Worm (Caenorhabditis elegans): ENCODE data around the gene arx-6.

DNA sequence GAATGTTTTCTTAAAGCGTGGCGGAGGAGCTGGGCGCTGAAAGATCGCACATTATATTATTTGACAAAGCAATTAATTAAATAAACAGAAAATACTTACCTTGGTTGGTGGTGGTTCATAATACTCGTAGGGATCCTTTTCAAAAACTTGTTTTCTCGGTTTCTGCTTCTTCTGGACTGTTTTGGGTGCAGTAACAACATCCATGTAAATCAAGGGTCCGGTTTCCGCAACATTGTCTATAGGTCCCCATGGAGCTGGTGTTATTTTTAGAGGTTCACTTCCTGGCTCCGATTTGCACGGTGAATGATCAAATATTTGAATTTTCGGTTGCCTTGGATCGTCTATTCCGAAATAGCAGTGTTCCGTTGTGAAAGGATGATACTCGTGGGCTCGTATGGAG, 45.7 kb downstream of the arx-6 start:
- no peak for TF ChIP-seq nhr-237 (tag; optimal IDR thresholded peaks at IDR 0.05)
- no peak for TF ChIP-seq fos-1 (tag; optimal IDR thresholded peaks at IDR 0.05)
- TF ChIP-seq nhr-71 (tag; optimal IDR thresholded peaks at IDR 0.05): no peak
- no peak for TF ChIP-seq elt-2 (tag; optimal IDR thresholded peaks at IDR 0.05)

Data from whole organism, L1 larva.